Worm (Caenorhabditis elegans) whole organism, L4 larva: ENCODE results near the gene srh-184.

Experiments used
- F10B5.3 ChIP-seq: sonication (generic microtip); optimal IDR thresholded peaks from 2 replicates; lab custom pipeline; 2016; ENCODE audit warnings: mild to moderate bottlenecking, missing genetic modification characterization, missing compliant biosample characterization
- ama-1 ChIP-seq: fragments of 150-350 bp; optimal IDR thresholded peaks from 2 replicates; lab custom pipeline; 2014; ENCODE audit warnings: inconsistent platforms, mixed read lengths
- daf-16 ChIP-seq, 3 experiments: sonication (generic microtip); optimal IDR thresholded peaks; 2 replicates each; lab custom pipeline; 2016 to 2017; ENCODE audit warnings: missing genetic modification characterization in 3 of 3, missing genetic modification reagents in 3 of 3, mild to moderate bottlenecking in 2 of 3, missing compliant biosample characterization in 2 of 3, missing biosample characterization in 1 of 3, moderate library complexity in 1 of 3
- fos-1 ChIP-seq: fragments of 150-350 bp; optimal IDR thresholded peaks from 2 replicates; lab custom pipeline; 2014; ENCODE audit warnings: missing biosample characterization, missing genetic modification characterization
- lsy-2 ChIP-seq, 2 experiments: fragments of 150-350 bp in 1 of 2; sonication (generic microtip) in 1 of 2; optimal IDR thresholded peaks; 2 replicates each; lab custom pipeline; 2014 to 2017; ENCODE audit warnings: missing biosample characterization in 2 of 2, missing genetic modification characterization in 2 of 2
- skn-1 ChIP-seq: fragments of 150-350 bp; optimal IDR thresholded peaks from 2 replicates; lab custom pipeline; 2014; ENCODE audit warnings: missing biosample characterization, missing genetic modification characterization
- zip-2 ChIP-seq: fragments of 150-350 bp; optimal IDR thresholded peaks from 2 replicates; lab custom pipeline; 2014; ENCODE audit warnings: missing biosample characterization, missing genetic modification characterization

DNA sequence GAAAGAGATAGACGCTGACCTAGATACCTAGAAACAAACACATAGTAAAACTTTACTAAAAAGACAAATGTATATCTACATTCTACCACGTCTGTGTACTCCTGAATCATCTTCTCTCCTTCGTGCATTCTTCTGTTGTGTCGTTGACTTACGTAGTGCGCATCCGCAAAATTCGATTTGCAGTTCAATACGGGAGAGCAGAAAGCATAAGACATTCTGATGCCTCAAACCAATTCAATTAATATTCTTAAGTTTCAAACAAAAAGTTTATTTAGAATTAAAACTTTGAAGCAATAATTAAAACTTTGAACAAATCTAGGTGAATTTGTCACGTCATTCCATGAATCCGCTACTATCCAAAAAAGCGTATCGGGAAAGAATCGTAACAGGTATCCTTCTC is 18.8 kb upstream of the srh-184 start:
- no peak for TF ChIP-seq F10B5.3
- no peak for TF ChIP-seq lsy-2 (tag; optimal IDR thresholded peaks at IDR 0.05; lab: Kevin White, UChicago)
- no peak for TF ChIP-seq fos-1 (tag; lab: Kevin White, UChicago)
- TF ChIP-seq skn-1 (tag; lab: Kevin White, UChicago): no peak
- TF ChIP-seq ama-1 (lab: Kevin White, UChicago): no peak
- TF ChIP-seq zip-2 (tag; lab: Kevin White, UChicago): no peak
- TF ChIP-seq daf-16 (GFP tag; optimal IDR thresholded peaks at IDR 0.05; lab: Kevin White, UChicago): no peak
- TF ChIP-seq daf-16 (tag; optimal IDR thresholded peaks at IDR 0.05; lab: Kevin White, UChicago): no peak
